Fruit fly (Drosophila melanogaster): ENCODE data around the gene CG14070.

The CG14070 gene

DNA sequence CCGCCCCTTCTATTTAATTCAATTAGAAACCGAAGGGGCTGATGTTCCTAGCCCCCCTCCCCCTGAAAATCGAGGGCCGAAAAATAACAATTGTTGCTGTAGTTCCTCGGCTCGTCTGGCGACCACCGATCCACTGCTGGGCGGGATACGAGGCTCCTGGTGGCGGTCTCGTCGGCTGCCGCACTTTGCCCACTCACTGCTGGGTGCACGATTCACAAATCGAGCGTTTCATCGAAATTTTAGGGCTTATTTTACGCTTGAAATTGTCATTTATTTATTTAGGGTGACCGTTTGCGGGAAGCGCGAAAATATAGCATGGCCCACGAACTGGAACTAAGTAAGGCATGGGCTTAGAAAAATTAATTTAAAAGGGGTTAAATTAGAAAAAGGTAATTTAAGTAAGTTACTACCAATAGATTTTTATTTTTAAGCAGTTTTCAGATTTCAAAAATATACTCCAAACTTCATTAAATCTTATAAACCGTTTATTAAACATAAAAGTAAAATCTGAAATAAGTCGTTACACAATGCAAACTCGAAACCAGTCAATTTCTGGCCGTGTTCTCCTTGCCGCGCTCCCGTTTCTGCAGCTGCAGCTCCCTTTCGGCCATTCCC is 45.1 kb downstream of the CG14070 start, which contains the start of gene Dnz1 (continued):
- peak; percentile 4 for TF ChIP-seq nom (GFP tag; optimal IDR thresholded peaks at IDR 0.05)
- no peak for TF ChIP-seq CG15601 (tag; optimal IDR thresholded peaks at IDR 0.05)
- TF ChIP-seq CG5953 (GFP tag; IDR thresholded peaks at IDR 0.05), result peak; percentile 55; the same call in 1 of the 2 replicates
- no peak for TF ChIP-seq CG15011 (GFP tag; optimal IDR thresholded peaks at IDR 0.05)
- TF ChIP-seq CG2712 (tag; optimal IDR thresholded peaks at IDR 0.05), result peak; percentile 65
- no peak for TF ChIP-seq psq (GFP tag; optimal IDR thresholded peaks at IDR 0.05)
- TF ChIP-seq croc (GFP tag; conservative IDR thresholded peaks at IDR 0.05), result no peak
- TF ChIP-seq NC2β (GFP tag; optimal IDR thresholded peaks at IDR 0.05), result no peak
- peak; percentile 66 for TF ChIP-seq CG14050 (GFP tag; IDR thresholded peaks at IDR 0.05)
- TF ChIP-seq CHES-1-like (GFP tag; optimal IDR thresholded peaks at IDR 0.05), result no peak
- no peak for TF ChIP-seq luna (GFP tag; optimal IDR thresholded peaks at IDR 0.05)
- TF ChIP-seq ssp (GFP tag; IDR thresholded peaks at IDR 0.05), result peak; percentile 51
- no peak for TF ChIP-seq crp (GFP tag; optimal IDR thresholded peaks at IDR 0.05)
- no peak for TF ChIP-seq da (GFP tag; optimal IDR thresholded peaks at IDR 0.05)
- TF ChIP-seq CG3407 (GFP tag; optimal IDR thresholded peaks at IDR 0.05), result no peak
- no peak for TF ChIP-seq wek (GFP tag; optimal IDR thresholded peaks at IDR 0.05)
- TF ChIP-seq Sox102F (GFP tag; optimal IDR thresholded peaks at IDR 0.05), result peak; percentile 48
- TF ChIP-seq pzg (GFP tag; optimal IDR thresholded peaks at IDR 0.05), result peak; percentile 31
- TF ChIP-seq CG9797 (GFP tag; optimal IDR thresholded peaks at IDR 0.05), result peak; percentile 50
- TF ChIP-seq gfzf (GFP tag; optimal IDR thresholded peaks at IDR 0.05), result peak; percentile 64
- peak; percentile 32 for TF ChIP-seq Dip3 (GFP tag; optimal IDR thresholded peaks at IDR 0.05)
- TF ChIP-seq E2f1 (GFP tag; IDR thresholded peaks at IDR 0.05), result 0 out of 2 replicates have a peak, but pooled peaks have one; percentile 20
- TF ChIP-seq CG10274 (GFP tag; optimal IDR thresholded peaks at IDR 0.05), result no peak
- TF ChIP-seq ranshi (GFP tag; IDR thresholded peaks at IDR 0.05), result no peak
- no peak for TF ChIP-seq H15 (GFP tag; IDR thresholded peaks at IDR 0.05)
- TF ChIP-seq Eip74EF (GFP tag; optimal IDR thresholded peaks at IDR 0.05), result no peak
- TF ChIP-seq cas (GFP tag; IDR thresholded peaks at IDR 0.05), result 0 out of 2 replicates have a peak, but pooled peaks have one; percentile 5
- TF ChIP-seq tio (GFP tag; optimal IDR thresholded peaks at IDR 0.05), result no peak
- peak; percentile 58 for TF ChIP-seq CG10366 (GFP tag; IDR thresholded peaks at IDR 0.05)
- peak; percentile 42 for TF ChIP-seq Side (GFP tag; optimal IDR thresholded peaks at IDR 0.05)
- no peak for TF ChIP-seq cato (GFP tag; optimal IDR thresholded peaks at IDR 0.05; ENCODE audit: borderline replicate concordance)
- TF ChIP-seq Xbp1 (GFP tag; optimal IDR thresholded peaks at IDR 0.05), result peak; percentile 67
- peak; percentile 69 for TF ChIP-seq CG30403 (GFP tag; optimal IDR thresholded peaks at IDR 0.05)
- no peak for TF ChIP-seq Lim3 (GFP tag; IDR thresholded peaks at IDR 0.05)
- TF ChIP-seq GATAe (GFP tag; conservative IDR thresholded peaks at IDR 0.05), result no peak
- no peak for TF ChIP-seq CG2199 (GFP tag; IDR thresholded peaks at IDR 0.05)
- TF ChIP-seq eyg (GFP tag; optimal IDR thresholded peaks at IDR 0.05), result no peak
- no peak for TF ChIP-seq ac (GFP tag; optimal IDR thresholded peaks at IDR 0.05)
- peak; percentile 63; the same call in 1 of the 3 replicates for TF ChIP-seq ken (GFP tag; IDR thresholded peaks at IDR 0.05)
- peak; percentile 24 for TF ChIP-seq CG1233 (GFP tag; optimal IDR thresholded peaks at IDR 0.05)
- peak; percentile 75 for TF ChIP-seq Med (GFP tag)
- TF ChIP-seq unpg (GFP tag; optimal IDR thresholded peaks at IDR 0.05), result peak; percentile 39
- peak; percentile 56 for TF ChIP-seq nmo (GFP tag; optimal IDR thresholded peaks at IDR 0.05)
- TF ChIP-seq Usf (GFP tag; optimal IDR thresholded peaks at IDR 0.05), result no peak
- TF ChIP-seq cg (GFP tag; optimal IDR thresholded peaks at IDR 0.05), result no peak
- no peak for TF ChIP-seq Bdp1 (GFP tag; optimal IDR thresholded peaks at IDR 0.05)
- TF ChIP-seq CG12104 (GFP tag; optimal IDR thresholded peaks at IDR 0.05), result peak; percentile 2
- peak; percentile 58 for TF ChIP-seq zfh2 (GFP tag; optimal IDR thresholded peaks at IDR 0.05)
- TF ChIP-seq CoRest (tag; optimal IDR thresholded peaks at IDR 0.05), result peak; percentile 52
- peak; percentile 57 for TF ChIP-seq CG12391 (tag; optimal IDR thresholded peaks at IDR 0.05)
